Fruit fly (Drosophila melanogaster) S2 (cell line): ENCODE measurements around the gene fok.

Source experiments
- CG8478 ChIP-seq: fragments of >200 bp; optimal IDR thresholded peaks from 2 replicates; lab custom pipeline; 2018
- CTCF ChIP-seq, 2 experiments: fragments of >200 bp; optimal IDR thresholded peaks; 2 replicates each; lab custom pipeline; 2018

- TF ChIP-seq CG8478 (no peak), CTCF (optimal IDR thresholded peaks at IDR 0.05; lab: Kevin White, UChicago) (no peak)
Measured at dm6 chr2L:20117752-20118151, 32.9 kb upstream of the fok start.
